Fruit fly (Drosophila melanogaster): ENCODE data around the gene CG3609.

Gene CG3609

dm6 chr2L:2375655-2376417 lies 1.4 kb upstream of the CG3609 start, which contains the start of gene Atxn7 (continued):
- TF ChIP-seq CG16813 (GFP tag; IDR thresholded peaks at IDR 0.05; ENCODE audit: partially characterized antibody) (peak; percentile 97), PHDP (tag; optimal IDR thresholded peaks at IDR 0.05) (peak; percentile 79), CG43689 (GFP tag; IDR thresholded peaks at IDR 0.05) (no peak), CG6175 (GFP tag; IDR thresholded peaks at IDR 0.05) (peak; percentile 8; the same call in 1 of the 3 replicates), Nf-YC (tag; optimal IDR thresholded peaks at IDR 0.05) (peak; percentile 42), H2.0 (GFP tag; IDR thresholded peaks at IDR 0.05) (peak; percentile 8; the same call in 1 of the 2 replicates), ab (GFP tag; optimal IDR thresholded peaks at IDR 0.05) (no peak), CG17328 (GFP tag; IDR thresholded peaks at IDR 0.05) (peak; percentile 69; the same call in 1 of the 2 replicates), Dip2 (GFP tag; IDR thresholded peaks at IDR 0.05) (no peak), Ravus (GFP tag; IDR thresholded peaks at IDR 0.05) (no peak), CG6272 (GFP tag; IDR thresholded peaks at IDR 0.05) (peak; percentile 37; the same call in 1 of the 2 replicates), CG32532 (GFP tag; IDR thresholded peaks at IDR 0.05) (peak; percentile 63), CG2875 (GFP tag; optimal IDR thresholded peaks at IDR 0.05) (peak; percentile 73), Hr39 (optimal IDR thresholded peaks at IDR 0.05) (no peak), scrt (GFP tag; optimal IDR thresholded peaks at IDR 0.05) (peak; percentile 89), Dad (GFP tag; optimal IDR thresholded peaks at IDR 0.05) (peak; percentile 36), CG12299 (tag; optimal IDR thresholded peaks at IDR 0.05) (peak; percentile 61), CHES-1-like (GFP tag; optimal IDR thresholded peaks at IDR 0.05) (peak; percentile 52), Stat92E (GFP tag; optimal IDR thresholded peaks at IDR 0.05) (no peak), schlank (tag; optimal IDR thresholded peaks at IDR 0.05) (peak; percentile 65), lov (optimal IDR thresholded peaks at IDR 0.05) (no peak), lov (GFP tag; IDR thresholded peaks at IDR 0.05) (peak; percentile 83; the same call in 2 of the 3 replicates), jumu (GFP tag; optimal IDR thresholded peaks at IDR 0.05) (no peak), Spps (tag; optimal IDR thresholded peaks at IDR 0.05) (no peak), ewg (GFP tag; optimal IDR thresholded peaks at IDR 0.05) (peak; percentile 97), D19B (GFP tag; optimal IDR thresholded peaks at IDR 0.05) (no peak), pum (GFP tag; optimal IDR thresholded peaks at IDR 0.05) (no peak), gsb (GFP tag; IDR thresholded peaks at IDR 0.05) (no peak), NK7.1 (GFP tag; optimal IDR thresholded peaks at IDR 0.05) (peak; percentile 71), CG10959 (GFP tag; IDR thresholded peaks at IDR 0.05) (no peak), ci (GFP tag; IDR thresholded peaks at IDR 0.05) (peak; percentile 95), dan (GFP tag; IDR thresholded peaks at IDR 0.05) (no peak), CG3995 (GFP tag; optimal IDR thresholded peaks at IDR 0.05) (peak; percentile 92), fd96Cb (tag; optimal IDR thresholded peaks at IDR 0.05) (no peak), CkIIα-i1 (GFP tag; IDR thresholded peaks at IDR 0.05) (no peak), CG2116 (GFP tag; optimal IDR thresholded peaks at IDR 0.05) (peak; percentile 93), C15 (GFP tag; IDR thresholded peaks at IDR 0.05) (no peak), CG8281 (tag; optimal IDR thresholded peaks at IDR 0.05) (no peak), gro (GFP tag; optimal IDR thresholded peaks at IDR 0.05) (peak; percentile 78), CG10431 (GFP tag; optimal IDR thresholded peaks at IDR 0.05) (peak; percentile 82), Bteb2 (GFP tag; optimal IDR thresholded peaks at IDR 0.05) (peak; percentile 42), NFAT (GFP tag; IDR thresholded peaks at IDR 0.05) (peak; percentile 50; the same call in 1 of the 2 replicates), CTCF (GFP tag; optimal IDR thresholded peaks at IDR 0.05) (peak; percentile 9), Rx (GFP tag; IDR thresholded peaks at IDR 0.05) (0 out of 2 replicates have a peak, but pooled peaks have one; percentile 22), insv (GFP tag; optimal IDR thresholded peaks at IDR 0.05) (peak in 1 of 2 experiments; percentile 41), repo (GFP tag; optimal IDR thresholded peaks at IDR 0.05) (peak; percentile 1), CG32772 (GFP tag; IDR thresholded peaks at IDR 0.05) (peak; percentile 30; the same call in 1 of the 2 replicates), CG9437 (GFP tag; optimal IDR thresholded peaks at IDR 0.05) (peak; percentile 100), maf-S (GFP tag; optimal IDR thresholded peaks at IDR 0.05) (peak; percentile 26), Mrtf (GFP tag; IDR thresholded peaks at IDR 0.05) (no peak), CG1832 (GFP tag; optimal IDR thresholded peaks at IDR 0.05) (peak; percentile 90)
